Worm (Caenorhabditis elegans): ENCODE measurements around the gene nfyc-1.
A peak's percentile ranks its signal among the peaks of the same experiment; 100 is the strongest.

nfyc-1 gene

DNA sequence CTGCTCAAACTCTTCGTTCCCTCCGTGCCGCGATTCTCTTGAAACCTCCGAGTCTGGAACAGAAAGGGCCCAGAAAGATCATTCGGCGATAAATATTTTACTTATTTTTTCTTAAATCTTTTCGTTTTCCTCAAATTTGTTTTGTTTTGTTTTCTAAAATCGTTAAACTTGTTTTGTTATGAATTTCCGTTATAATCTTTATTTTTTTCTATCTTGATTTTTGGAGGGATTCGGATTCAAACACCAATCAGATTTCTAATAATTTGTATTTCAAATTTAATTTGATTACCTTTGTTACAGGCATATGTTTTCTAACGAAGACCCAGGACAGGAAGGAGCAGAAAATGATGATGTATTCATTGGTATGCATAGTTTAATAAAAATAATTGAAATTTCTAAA lies 3.6 kb downstream of the nfyc-1 start, which contains the start of gene C23H3.5:
Gene C23H3.5, plus strand, starts transcription at position 301 of the 400 bp plus-strand sequence.
- TF ChIP-seq hnd-1 (tag; optimal IDR thresholded peaks at IDR 0.05) (no peak), hmg-4 (GFP tag; optimal IDR thresholded peaks at IDR 0.05) (no peak), hmbx-1 (tag; optimal IDR thresholded peaks at IDR 0.05) (no peak), ceh-13 (GFP tag; optimal IDR thresholded peaks at IDR 0.05) (no peak), F13C5.2 (tag; optimal IDR thresholded peaks at IDR 0.05) (no peak), ama-1 (optimal IDR thresholded peaks at IDR 0.05) (no peak)

DNA sequence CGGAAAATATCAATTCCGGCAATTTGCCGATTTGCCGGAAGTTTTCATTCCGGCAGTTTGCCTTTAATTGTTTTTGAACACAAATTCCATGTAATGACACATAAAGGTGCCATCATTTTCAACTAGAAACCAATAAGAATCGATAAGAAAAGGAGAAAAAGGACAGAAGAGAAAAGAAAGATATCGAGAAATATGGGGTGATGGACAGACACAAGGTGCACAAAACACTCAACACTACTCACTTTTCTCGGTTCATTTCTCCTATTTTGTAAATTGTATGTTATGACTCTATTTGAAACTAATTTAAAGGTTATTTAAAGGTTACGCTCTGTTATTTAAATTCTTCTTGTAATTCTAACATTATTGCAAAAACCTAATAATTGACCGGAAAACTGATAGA lies 7.2 kb downstream of the nfyc-1 start:
- TF ChIP-seq flt-1 (GFP tag; IDR thresholded peaks at IDR 0.05) (no peak), hmbx-1 (tag; optimal IDR thresholded peaks at IDR 0.05) (peak; percentile 37)

DNA sequence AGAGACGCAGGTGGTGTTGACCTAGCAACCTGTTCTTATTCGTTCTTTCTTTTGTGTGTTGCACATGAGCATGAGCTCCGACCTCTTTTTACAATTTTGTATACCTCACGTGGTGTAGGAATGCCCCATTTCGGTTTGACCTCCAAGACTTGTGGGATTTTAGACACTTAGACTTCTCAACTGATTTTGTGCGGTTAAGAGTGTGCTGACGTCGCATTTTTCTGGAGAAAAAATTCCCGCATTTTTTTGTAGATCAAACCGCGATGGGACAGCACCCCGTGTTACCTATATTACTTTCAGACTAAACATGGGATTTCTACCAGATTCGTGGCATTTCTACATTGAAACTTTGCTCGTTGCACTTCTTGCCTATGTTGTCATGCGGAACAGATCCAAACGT lies 7.6 kb downstream of the nfyc-1 start, which contains the start of gene sptl-1:
Gene sptl-1, plus strand, starts transcription at position 301 of the 400 bp plus-strand sequence.
- no peak for TF ChIP-seq pes-1 (GFP tag; IDR thresholded peaks at IDR 0.05)
- no peak for TF ChIP-seq tbx-11 (GFP tag; IDR thresholded peaks at IDR 0.05)
- TF ChIP-seq flt-1 (GFP tag; IDR thresholded peaks at IDR 0.05): no peak
- no peak for TF ChIP-seq ama-1 (optimal IDR thresholded peaks at IDR 0.05)
- TF ChIP-seq hnd-1 (tag; optimal IDR thresholded peaks at IDR 0.05): no peak
- TF ChIP-seq ets-7 (tag; optimal IDR thresholded peaks at IDR 0.05): no peak
- TF ChIP-seq F13C5.2 (tag; optimal IDR thresholded peaks at IDR 0.05): no peak
- TF ChIP-seq tbx-37 (GFP tag; conservative IDR thresholded peaks at IDR 0.05): no peak
- no peak for TF ChIP-seq scrt-1 (GFP tag; IDR thresholded peaks at IDR 0.05)
- TF ChIP-seq aly-1 (tag; optimal IDR thresholded peaks at IDR 0.05): no peak
- TF ChIP-seq ceh-36 (tag; optimal IDR thresholded peaks at IDR 0.05): no peak
- no peak for TF ChIP-seq hmbx-1 (tag; optimal IDR thresholded peaks at IDR 0.05)
- TF ChIP-seq hmg-4 (GFP tag; optimal IDR thresholded peaks at IDR 0.05): no peak
- TF ChIP-seq tra-4 (tag; optimal IDR thresholded peaks at IDR 0.05): no peak

DNA sequence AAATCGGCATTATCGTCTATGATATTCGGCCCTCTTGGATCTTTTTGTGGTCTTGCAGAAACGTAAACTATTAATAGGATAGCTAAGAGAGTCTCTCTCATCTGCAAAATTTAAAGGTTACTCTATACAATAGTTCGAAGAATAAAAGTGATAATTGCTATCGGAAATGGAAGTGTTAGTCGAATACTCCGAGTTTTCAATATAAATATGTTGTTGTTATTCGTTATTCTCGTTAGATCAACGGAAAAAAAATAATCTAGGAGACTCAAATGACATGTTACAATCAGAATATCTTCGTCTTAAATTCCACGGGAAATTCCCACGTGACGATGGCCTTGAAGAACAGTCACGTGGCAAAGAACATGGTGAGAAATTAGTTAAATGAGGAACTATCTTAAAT lies 11.5 kb downstream of the nfyc-1 start, which contains the start of gene tre-5:
Gene tre-5, minus strand, starts transcription at position 101 of the 400 bp plus-strand sequence.
- TF ChIP-seq ama-1 (optimal IDR thresholded peaks at IDR 0.05): no peak
- no peak for TF ChIP-seq tbx-11 (GFP tag; IDR thresholded peaks at IDR 0.05)
- TF ChIP-seq ets-7 (tag; optimal IDR thresholded peaks at IDR 0.05): no peak
- TF ChIP-seq sea-1 (GFP tag; conservative IDR thresholded peaks at IDR 0.05): no peak
- no peak for TF ChIP-seq B0310.2 (tag; optimal IDR thresholded peaks at IDR 0.05)
- no peak for TF ChIP-seq F13C5.2 (tag; optimal IDR thresholded peaks at IDR 0.05)

DNA sequence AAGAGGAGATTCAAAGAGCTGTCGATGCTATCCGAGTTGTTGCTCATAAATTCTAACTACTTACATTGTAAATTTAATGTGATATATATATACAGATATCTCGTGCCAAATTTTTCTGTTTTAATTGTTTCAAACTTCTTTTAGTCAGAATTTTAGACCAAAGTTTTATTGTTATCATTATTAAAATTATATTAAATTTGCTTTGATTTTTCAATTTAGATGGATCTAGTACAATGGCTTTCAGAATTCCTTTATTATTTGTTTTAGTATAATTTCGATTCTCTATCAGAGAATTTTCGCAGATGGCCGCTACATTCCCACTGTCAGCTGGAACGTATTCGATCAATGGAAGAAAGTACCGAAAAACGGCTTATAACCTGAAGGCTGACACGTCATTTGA lies 13.7 kb downstream of the nfyc-1 start, which contains the start of gene ascc-1:
Gene ascc-1, plus strand, starts transcription at position 301 of the 400 bp plus-strand sequence.
- no peak for TF ChIP-seq scrt-1 (GFP tag; IDR thresholded peaks at IDR 0.05)
- TF ChIP-seq hmbx-1 (tag; optimal IDR thresholded peaks at IDR 0.05): no peak
- no peak for TF ChIP-seq F13C5.2 (tag; optimal IDR thresholded peaks at IDR 0.05)
- no peak for TF ChIP-seq ceh-36 (tag; optimal IDR thresholded peaks at IDR 0.05)
- TF ChIP-seq hmg-4 (GFP tag; optimal IDR thresholded peaks at IDR 0.05): no peak
- TF ChIP-seq B0310.2 (tag; optimal IDR thresholded peaks at IDR 0.05): no peak
- TF ChIP-seq flt-1 (GFP tag; IDR thresholded peaks at IDR 0.05): no peak
- TF ChIP-seq ets-7 (tag; optimal IDR thresholded peaks at IDR 0.05): no peak
- TF ChIP-seq aly-1 (tag; optimal IDR thresholded peaks at IDR 0.05): no peak
- TF ChIP-seq tbx-37 (GFP tag; conservative IDR thresholded peaks at IDR 0.05): no peak
- TF ChIP-seq hnd-1 (tag; optimal IDR thresholded peaks at IDR 0.05): no peak
- TF ChIP-seq tra-4 (tag; optimal IDR thresholded peaks at IDR 0.05): no peak
- TF ChIP-seq tbx-11 (GFP tag; IDR thresholded peaks at IDR 0.05): no peak
- no peak for TF ChIP-seq ama-1 (optimal IDR thresholded peaks at IDR 0.05)
- no peak for TF ChIP-seq sea-1 (GFP tag; conservative IDR thresholded peaks at IDR 0.05)

DNA sequence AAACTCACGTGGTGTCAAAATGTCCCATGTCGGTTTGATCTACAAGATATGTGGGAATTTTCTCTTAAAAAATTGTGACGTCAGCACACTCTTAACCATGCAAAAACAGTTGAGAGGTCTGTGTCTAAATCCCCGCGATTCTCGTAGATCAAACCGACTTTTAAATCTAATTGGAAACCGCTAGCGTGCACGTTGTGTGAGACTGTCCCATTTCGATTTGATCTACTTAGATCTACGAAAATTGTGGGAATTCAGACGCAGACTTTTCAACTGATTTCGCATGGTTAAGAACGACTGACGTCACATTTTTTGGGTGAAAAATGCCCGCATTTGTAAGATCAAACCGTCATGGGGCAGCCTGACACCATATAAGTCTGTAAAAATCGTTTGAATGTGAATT lies 14.2 kb downstream of the nfyc-1 start:
- TF ChIP-seq scrt-1 (GFP tag; IDR thresholded peaks at IDR 0.05) (no peak), F13C5.2 (tag; optimal IDR thresholded peaks at IDR 0.05) (no peak), hmg-4 (GFP tag; optimal IDR thresholded peaks at IDR 0.05) (no peak), aly-1 (tag; optimal IDR thresholded peaks at IDR 0.05) (no peak)

DNA sequence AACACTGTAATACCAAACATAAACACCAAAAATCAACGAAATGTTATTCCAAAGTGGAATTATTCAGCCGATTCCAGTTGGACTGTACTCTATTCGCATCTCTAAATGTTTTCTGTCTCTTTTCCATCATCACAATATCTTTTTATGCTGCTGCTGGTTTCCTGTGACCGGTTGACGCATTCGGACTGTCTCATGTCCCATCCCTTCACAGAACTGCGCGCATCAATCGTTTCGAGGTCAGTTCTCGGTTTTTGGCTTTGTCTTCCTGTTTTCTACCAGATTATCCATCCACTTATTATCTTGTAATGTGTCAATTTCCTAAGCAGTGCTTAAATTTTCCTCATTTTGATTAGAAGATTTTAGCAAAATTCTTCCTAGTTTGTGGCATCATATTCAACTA lies 16.3 kb downstream of the nfyc-1 start:
- TF ChIP-seq hnd-1 (tag; optimal IDR thresholded peaks at IDR 0.05): no peak
- no peak for TF ChIP-seq tbx-37 (GFP tag; conservative IDR thresholded peaks at IDR 0.05)
- TF ChIP-seq pes-1 (GFP tag; IDR thresholded peaks at IDR 0.05): no peak
- TF ChIP-seq B0310.2 (tag; optimal IDR thresholded peaks at IDR 0.05): no peak
- TF ChIP-seq ets-7 (tag; optimal IDR thresholded peaks at IDR 0.05): no peak
- no peak for TF ChIP-seq tra-4 (tag; optimal IDR thresholded peaks at IDR 0.05)
- TF ChIP-seq scrt-1 (GFP tag; IDR thresholded peaks at IDR 0.05): no peak
- TF ChIP-seq ceh-13 (GFP tag; optimal IDR thresholded peaks at IDR 0.05): no peak
- TF ChIP-seq ceh-36 (tag; optimal IDR thresholded peaks at IDR 0.05): no peak
- no peak for TF ChIP-seq flt-1 (GFP tag; IDR thresholded peaks at IDR 0.05)

DNA sequence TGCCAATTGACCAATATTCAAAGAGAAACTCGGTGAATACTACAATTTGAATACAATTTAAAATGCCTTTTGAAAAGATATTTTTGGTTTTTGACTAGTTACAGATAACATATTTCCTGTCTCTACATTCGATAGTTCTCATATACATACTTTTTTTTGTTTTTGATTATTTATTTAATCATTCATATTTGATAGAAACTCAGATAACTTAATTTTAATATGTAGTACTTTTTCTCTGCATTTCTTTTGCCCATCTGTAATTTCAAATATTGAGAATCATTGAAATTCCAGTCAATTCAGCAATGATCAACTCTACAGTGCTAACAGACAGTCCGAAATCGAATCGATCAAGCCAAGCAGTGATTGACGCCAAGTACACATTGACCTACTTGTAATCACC lies 17.3 kb downstream of the nfyc-1 start, which contains the start of gene C23H3.2:
Gene C23H3.2, plus strand, starts transcription at position 301 of the 400 bp plus-strand sequence.
- TF ChIP-seq hmg-4 (GFP tag; optimal IDR thresholded peaks at IDR 0.05) (no peak), aly-1 (tag; optimal IDR thresholded peaks at IDR 0.05) (no peak), ceh-13 (GFP tag; optimal IDR thresholded peaks at IDR 0.05) (no peak), ets-7 (tag; optimal IDR thresholded peaks at IDR 0.05) (no peak), ama-1 (optimal IDR thresholded peaks at IDR 0.05) (no peak), flt-1 (GFP tag; IDR thresholded peaks at IDR 0.05) (no peak)

DNA sequence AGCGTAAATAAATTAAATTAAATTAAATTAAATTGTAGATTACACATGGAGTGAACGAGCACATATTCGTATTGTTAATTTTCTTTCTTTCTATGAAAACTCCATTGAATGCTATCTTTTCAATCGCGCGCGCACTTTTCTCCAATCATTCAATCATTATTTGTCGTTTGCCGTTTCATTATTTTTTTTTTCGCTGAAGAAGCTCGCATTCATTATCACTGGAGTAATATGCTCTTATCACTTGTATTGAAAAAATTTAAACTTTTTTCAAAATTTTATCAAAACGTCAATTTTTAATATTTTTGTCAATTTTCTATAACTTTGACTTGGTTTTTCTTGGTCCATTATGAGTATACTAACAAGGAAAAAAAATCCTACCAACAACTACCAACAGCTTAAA lies 21.8 kb downstream of the nfyc-1 start:
- no peak for TF ChIP-seq F13C5.2 (tag; optimal IDR thresholded peaks at IDR 0.05)
- no peak for TF ChIP-seq ama-1 (optimal IDR thresholded peaks at IDR 0.05)
- TF ChIP-seq hnd-1 (tag; optimal IDR thresholded peaks at IDR 0.05): no peak
- no peak for TF ChIP-seq pes-1 (GFP tag; IDR thresholded peaks at IDR 0.05)
- TF ChIP-seq sea-1 (GFP tag; conservative IDR thresholded peaks at IDR 0.05): no peak
- TF ChIP-seq flt-1 (GFP tag; IDR thresholded peaks at IDR 0.05): no peak
- TF ChIP-seq scrt-1 (GFP tag; IDR thresholded peaks at IDR 0.05): no peak
- no peak for TF ChIP-seq hmbx-1 (tag; optimal IDR thresholded peaks at IDR 0.05)
- no peak for TF ChIP-seq tbx-11 (GFP tag; IDR thresholded peaks at IDR 0.05)
- TF ChIP-seq tbx-37 (GFP tag; conservative IDR thresholded peaks at IDR 0.05): no peak
- no peak for TF ChIP-seq ceh-13 (GFP tag; optimal IDR thresholded peaks at IDR 0.05)
- TF ChIP-seq ceh-36 (tag; optimal IDR thresholded peaks at IDR 0.05): no peak
- TF ChIP-seq ets-7 (tag; optimal IDR thresholded peaks at IDR 0.05): no peak
- TF ChIP-seq hmg-4 (GFP tag; optimal IDR thresholded peaks at IDR 0.05): no peak
- TF ChIP-seq aly-1 (tag; optimal IDR thresholded peaks at IDR 0.05): no peak
- no peak for TF ChIP-seq tra-4 (tag; optimal IDR thresholded peaks at IDR 0.05)
- TF ChIP-seq B0310.2 (tag; optimal IDR thresholded peaks at IDR 0.05): no peak
